Worm (Caenorhabditis elegans) whole organism, young adult: ENCODE measurements around the gene F12A10.9.

ENCODE experiments used
- C06A6.2 ChIP-seq: fragments of 200-800 bp; sonication (Bioruptor generic); conservative IDR thresholded peaks from 2 replicates; pipeline ENCODE4 v1.3.6; 2022; ENCODE audit warnings: missing genetic modification characterization, missing compliant biosample characterization
- F52B5.7 ChIP-seq: sonication (generic microtip); optimal IDR thresholded peaks from 2 replicates; lab custom pipeline; 2016; ENCODE audit warnings: mild to moderate bottlenecking, missing genetic modification characterization, missing compliant biosample characterization
- akir-1 ChIP-seq: fragments of 200-800 bp; sonication (Bioruptor generic); optimal IDR thresholded peaks from 2 replicates; lab custom pipeline; 2018; ENCODE audit warnings: mild to moderate bottlenecking, missing genetic modification characterization, moderate library complexity, missing compliant biosample characterization
- ama-1 ChIP-seq, 3 experiments: fragments of 150-350 bp in 1 of 3; sonication (generic microtip) in 2 of 3; optimal IDR thresholded peaks; 2 replicates each; lab custom pipeline; 2014 to 2018; ENCODE audit warnings: missing biosample characterization in 2 of 3, missing genetic modification characterization in 2 of 3, missing genetic modification reagents in 2 of 3
- cebp-2 ChIP-seq: fragments of 200-800 bp; sonication (Bioruptor generic); IDR thresholded peaks from 2 replicates; pipeline ENCODE4 v1.3.6; 2022; ENCODE audit warnings: missing genetic modification characterization, missing compliant biosample characterization
- ceh-79 ChIP-seq: sonication (generic microtip); optimal IDR thresholded peaks from 2 replicates; lab custom pipeline; 2017; ENCODE audit warnings: mild to moderate bottlenecking, missing genetic modification characterization, missing compliant biosample characterization
- dox-1 ChIP-seq: fragments of 200-800 bp; sonication (Bioruptor generic); IDR thresholded peaks from 2 replicates; pipeline ENCODE4 v1.3.6; 2022; ENCODE audit warnings: missing genetic modification reagents, missing genetic modification characterization, missing compliant biosample characterization
- egrh-3 ChIP-seq: fragments of 200-800 bp; sonication (Bioruptor generic); IDR thresholded peaks from 2 replicates; pipeline ENCODE4 v1.3.6; 2022; ENCODE audit warnings: missing genetic modification reagents, missing genetic modification characterization, missing compliant biosample characterization
- him-1 ChIP-seq: sonication (generic microtip); optimal IDR thresholded peaks from 2 replicates; lab custom pipeline; 2016; ENCODE audit warnings: missing genotype, missing genetic modification reagents, missing genetic modification characterization, missing compliant biosample characterization
- lsy-27 ChIP-seq: sonication (generic microtip); optimal IDR thresholded peaks from 2 replicates; lab custom pipeline; 2017; ENCODE audit warnings: missing genetic modification characterization, mild to moderate bottlenecking, missing compliant biosample characterization, antibody characterized with exemption, missing genotype, borderline replicate concordance; ENCODE audit not compliant: insufficient read depth
- rcor-1 ChIP-seq: fragments of 200-800 bp; sonication (Bioruptor generic); IDR thresholded peaks from 2 replicates; pipeline ENCODE4 v1.3.6; 2022; ENCODE audit warnings: missing genetic modification reagents, missing genetic modification characterization, missing compliant biosample characterization
- snpc-1.1 ChIP-seq: sonication (generic microtip); optimal IDR thresholded peaks from 2 replicates; lab custom pipeline; 2017; ENCODE audit warnings: missing genetic modification characterization, mild to moderate bottlenecking, missing compliant biosample characterization, antibody characterized with exemption, moderate library complexity, missing genotype, missing genetic modification reagents; ENCODE audit not compliant: insufficient read depth
- snpc-4 ChIP-seq, 5 experiments: fragments of 150-350 bp in 1 of 5; sonication (generic microtip) in 4 of 5; optimal IDR thresholded peaks; 2 replicates each; lab custom pipeline; 2014 to 2018; ENCODE audit warnings: missing genetic modification characterization in 5 of 5, missing biosample characterization in 3 of 5, antibody characterized with exemption in 2 of 5, mild to moderate bottlenecking in 2 of 5, missing compliant biosample characterization in 2 of 5, missing genotype in 2 of 5, moderate library complexity in 2 of 5, missing genetic modification reagents in 1 of 5
- ztf-3 ChIP-seq: fragments of 200-800 bp; sonication (Bioruptor generic); optimal IDR thresholded peaks from 2 replicates; lab custom pipeline; 2018; ENCODE audit warnings: mild to moderate bottlenecking, missing genetic modification characterization, missing compliant biosample characterization

- TF ChIP-seq rcor-1 (GFP tag; lab: Robert Waterston, UW), result no peak
- TF ChIP-seq egrh-3 (GFP tag; lab: Robert Waterston, UW), result no peak
- no peak for TF ChIP-seq C06A6.2 (GFP tag; lab: Robert Waterston, UW)
- TF ChIP-seq ceh-79 (tag; lab: Kevin White, UChicago), result no peak
- no peak for TF ChIP-seq dox-1
- TF ChIP-seq akir-1, result no peak
- TF ChIP-seq him-1, result no peak
- TF ChIP-seq snpc-4 (GFP tag; optimal IDR thresholded peaks at IDR 0.05; lab: Kevin White, UChicago), result no peak
- TF ChIP-seq snpc-4 (tag; optimal IDR thresholded peaks at IDR 0.05; lab: Kevin White, UChicago), result no peak
- TF ChIP-seq ztf-3 (GFP tag; lab: Kevin White, UChicago), result no peak
- TF ChIP-seq ama-1 (optimal IDR thresholded peaks at IDR 0.05; lab: Kevin White, UChicago), result no peak
- no peak for TF ChIP-seq ama-1 (GFP tag; optimal IDR thresholded peaks at IDR 0.05; lab: Kevin White, UChicago)
- no peak for TF ChIP-seq F52B5.7 (tag; lab: Kevin White, UChicago)
- TF ChIP-seq lsy-27 (tag; lab: Kevin White, UChicago), result no peak
- TF ChIP-seq snpc-1.1 (tag; lab: Kevin White, UChicago), result no peak
- TF ChIP-seq cebp-2, result no peak
These were observed 2.1 kb upstream of the F12A10.9 start, which contains the start of gene F12A10.1 for ce11 chrII:5496375-5496774.
